Fruit fly (Drosophila melanogaster): ENCODE results near the gene Cox10.
A peak's percentile ranks its signal among the peaks of the same experiment; 100 is the strongest.

Cox10 gene

DNA sequence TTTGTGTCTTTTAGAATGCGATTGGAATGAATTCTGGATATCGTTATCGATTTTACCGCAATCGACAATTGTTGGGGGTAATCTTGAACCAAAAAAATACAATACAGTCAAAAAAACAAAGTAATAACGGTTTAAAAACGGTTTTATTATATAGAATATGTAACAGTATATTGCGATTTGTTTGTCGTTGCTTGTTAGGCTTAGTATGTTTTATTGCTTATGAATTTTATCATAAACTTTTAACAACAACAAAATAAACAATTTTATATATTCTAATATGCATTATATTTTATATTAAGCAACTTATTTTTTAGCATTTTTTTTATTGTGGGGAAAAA, 31.5 kb upstream of the Cox10 start, which contains the start of gene CYLD (continued):
- TF ChIP-seq Hr3 (GFP tag; optimal IDR thresholded peaks at IDR 0.05) (peak; percentile 71), CG13424 (tag; optimal IDR thresholded peaks at IDR 0.05) (peak; percentile 79), Dref (GFP tag; IDR thresholded peaks at IDR 0.05) (peak; percentile 65), tap (tag; optimal IDR thresholded peaks at IDR 0.05) (peak; percentile 68), ara (GFP tag; IDR thresholded peaks at IDR 0.05) (peak; percentile 55; the same call in 1 of the 2 replicates), B-H2 (GFP tag; optimal IDR thresholded peaks at IDR 0.05) (peak; percentile 14), CG30020 (tag; optimal IDR thresholded peaks at IDR 0.05) (peak; percentile 87), tin (GFP tag; optimal IDR thresholded peaks at IDR 0.05) (peak; percentile 54), Eip74EF (GFP tag; optimal IDR thresholded peaks at IDR 0.05) (peak in 1 of 2 experiments; percentile 64), fd3F (GFP tag; optimal IDR thresholded peaks at IDR 0.05) (peak; percentile 51), CG6765 (GFP tag; optimal IDR thresholded peaks at IDR 0.05) (peak; percentile 18), Nf-YA (GFP tag; IDR thresholded peaks at IDR 0.05) (0 out of 2 replicates have a peak, but pooled peaks have one; percentile 35), CG10366 (GFP tag; IDR thresholded peaks at IDR 0.05) (peak; percentile 41; the same call in 1 of the 2 replicates), gsb-n (tag; optimal IDR thresholded peaks at IDR 0.05) (peak; percentile 75), gfzf (GFP tag; optimal IDR thresholded peaks at IDR 0.05) (peak; percentile 37), disco-r (GFP tag; optimal IDR thresholded peaks at IDR 0.05) (no peak), ems (GFP tag; optimal IDR thresholded peaks at IDR 0.05) (no peak), org-1 (GFP tag; optimal IDR thresholded peaks at IDR 0.05) (peak; percentile 32), trem (tag; optimal IDR thresholded peaks at IDR 0.05) (peak; percentile 75), CG6683 (GFP tag; optimal IDR thresholded peaks at IDR 0.05) (peak; percentile 57), Max (GFP tag; optimal IDR thresholded peaks at IDR 0.05) (peak; percentile 29), CG14050 (GFP tag; IDR thresholded peaks at IDR 0.05) (peak; percentile 47; the same call in 1 of the 3 replicates), slou (GFP tag; optimal IDR thresholded peaks at IDR 0.05) (peak; percentile 73), zfh1 (GFP tag; IDR thresholded peaks at IDR 0.05) (peak; percentile 81), Dp (GFP tag; optimal IDR thresholded peaks at IDR 0.05) (peak; percentile 15), CG2202 (tag; optimal IDR thresholded peaks at IDR 0.05) (peak; percentile 46), wor (GFP tag; IDR thresholded peaks at IDR 0.05) (peak; percentile 30; the same call in 1 of the 2 replicates), Ssrp (tag; optimal IDR thresholded peaks at IDR 0.05) (peak; percentile 63), MBD-R2 (GFP tag; IDR thresholded peaks at IDR 0.05) (peak; percentile 56), pzg (GFP tag; optimal IDR thresholded peaks at IDR 0.05) (peak; percentile 32), tgo (GFP tag; IDR thresholded peaks at IDR 0.05) (peak; percentile 61; the same call in 2 of the 3 replicates), CG17186 (GFP tag; optimal IDR thresholded peaks at IDR 0.05) (no peak), Drgx (GFP tag; IDR thresholded peaks at IDR 0.05) (peak; percentile 68), lbe (GFP tag; optimal IDR thresholded peaks at IDR 0.05) (no peak), pan (optimal IDR thresholded peaks at IDR 0.05) (no peak), pan (GFP tag; optimal IDR thresholded peaks at IDR 0.05 in 1 of 2, IDR thresholded peaks at IDR 0.05 in 1 of 2) (peak in 1 of 2 experiments; percentile 77), CG10462 (GFP tag; optimal IDR thresholded peaks at IDR 0.05) (peak; percentile 24), CG12744 (GFP tag; optimal IDR thresholded peaks at IDR 0.05) (no peak), Awh (GFP tag; IDR thresholded peaks at IDR 0.05) (no peak), ac (GFP tag; optimal IDR thresholded peaks at IDR 0.05) (no peak), CG8388 (GFP tag; optimal IDR thresholded peaks at IDR 0.05) (peak; percentile 76), CG17385 (GFP tag; optimal IDR thresholded peaks at IDR 0.05) (peak; percentile 75), gsb (GFP tag; IDR thresholded peaks at IDR 0.05) (no peak), Lhr (GFP tag; optimal IDR thresholded peaks at IDR 0.05) (peak; percentile 23), CG12942 (GFP tag; optimal IDR thresholded peaks at IDR 0.05) (peak; percentile 60), Blimp-1 (GFP tag; optimal IDR thresholded peaks at IDR 0.05) (peak; percentile 78), CG17328 (GFP tag; IDR thresholded peaks at IDR 0.05) (peak; percentile 82), Sry-δ (GFP tag; optimal IDR thresholded peaks at IDR 0.05) (peak; percentile 39), CG7556 (GFP tag; optimal IDR thresholded peaks at IDR 0.05) (peak; percentile 72), kah (GFP tag; optimal IDR thresholded peaks at IDR 0.05) (no peak), hkb (optimal IDR thresholded peaks at IDR 0.05) (no peak), hkb (GFP tag; IDR thresholded peaks at IDR 0.05) (peak; percentile 85)

Data from whole organism, embryonic.